Fruit fly (Drosophila melanogaster) whole organism, prepupa: ENCODE measurements around the gene CG15498.

ENCODE experiments used
- Blimp-1 ChIP-seq: fragments of 200-800 bp; sonication (Bioruptor generic); optimal IDR thresholded peaks from 3 replicates; lab custom pipeline; 2017; ENCODE audit warnings: missing biosample characterization, missing genetic modification characterization, mild to moderate bottlenecking, moderate library complexity, missing genetic modification reagents
- CG10631 ChIP-seq: fragments of 200-800 bp; sonication (Bioruptor generic); optimal IDR thresholded peaks from 2 replicates; lab custom pipeline; 2016; ENCODE audit warnings: missing biosample characterization, missing genetic modification characterization
- CG10669 ChIP-seq: fragments of 200-800 bp; sonication (Bioruptor generic); optimal IDR thresholded peaks from 3 replicates; lab custom pipeline; 2018; ENCODE audit warnings: missing biosample characterization, mild to moderate bottlenecking, missing genetic modification characterization, moderate library complexity
- CG15336 ChIP-seq: fragments of 200-800 bp; sonication (Bioruptor generic); IDR thresholded peaks from 2 replicates; pipeline ENCODE4 v1.3.6; 2022; ENCODE audit warnings: missing biosample characterization, missing genetic modification characterization
- CG1621 ChIP-seq: fragments of 200-800 bp; sonication (Bioruptor generic); optimal IDR thresholded peaks from 3 replicates; lab custom pipeline; 2018; ENCODE audit warnings: missing biosample characterization, mild to moderate bottlenecking, missing genetic modification characterization
- CG16779 ChIP-seq: fragments of 200-800 bp; sonication (Bioruptor generic); optimal IDR thresholded peaks from 3 replicates; lab custom pipeline; 2017; ENCODE audit warnings: missing biosample characterization, mild to moderate bottlenecking, missing genetic modification characterization
- CG3032 ChIP-seq: fragments of 200-800 bp; optimal IDR thresholded peaks from 2 replicates; lab custom pipeline; 2019; ENCODE audit warnings: missing biosample characterization, mild to moderate bottlenecking, missing genetic modification characterization, moderate library complexity
- CG31627 ChIP-seq: fragments of 200-800 bp; sonication (Bioruptor generic); optimal IDR thresholded peaks from 3 replicates; lab custom pipeline; 2016; ENCODE audit warnings: missing biosample characterization, missing genetic modification characterization
- CG32006 ChIP-seq: fragments of 200-800 bp; sonication (Bioruptor generic); optimal IDR thresholded peaks from 3 replicates; lab custom pipeline; 2017; ENCODE audit warnings: missing biosample characterization, mild to moderate bottlenecking, missing genetic modification characterization
- CG34406 ChIP-seq: fragments of 200-800 bp; sonication (Bioruptor generic); optimal IDR thresholded peaks from 3 replicates; lab custom pipeline; 2016; ENCODE audit warnings: missing biosample characterization, missing genetic modification characterization
- CG4318 ChIP-seq: fragments of 200-800 bp; sonication (Bioruptor generic); optimal IDR thresholded peaks from 3 replicates; lab custom pipeline; 2017; ENCODE audit warnings: missing biosample characterization, mild to moderate bottlenecking, missing genetic modification characterization
- CG6163 ChIP-seq: fragments of 200-800 bp; sonication (Bioruptor generic); IDR thresholded peaks from 3 replicates; pipeline ENCODE4 v1.3.6; 2022; ENCODE audit warnings: missing biosample characterization, missing genetic modification characterization
- CG6276 ChIP-seq: fragments of 200-800 bp; sonication (Bioruptor generic); optimal IDR thresholded peaks from 2 replicates; lab custom pipeline; 2017; ENCODE audit warnings: missing biosample characterization, mild to moderate bottlenecking, missing genetic modification characterization
- CG6792 ChIP-seq: fragments of 200-800 bp; sonication (Bioruptor generic); optimal IDR thresholded peaks from 3 replicates; lab custom pipeline; 2016; ENCODE audit warnings: missing biosample characterization, missing genetic modification characterization
- CG6808 ChIP-seq: fragments of 200-800 bp; sonication (Bioruptor generic); optimal IDR thresholded peaks from 3 replicates; lab custom pipeline; 2017; ENCODE audit warnings: missing biosample characterization, missing genetic modification characterization, mild to moderate bottlenecking, moderate library complexity, missing genetic modification reagents
- CG7368 ChIP-seq: fragments of 200-800 bp; sonication (Bioruptor generic); optimal IDR thresholded peaks from 3 replicates; lab custom pipeline; 2016; ENCODE audit warnings: missing biosample characterization, missing genetic modification characterization
- CG9139 ChIP-seq: fragments of 200-800 bp; sonication (Bioruptor generic); optimal IDR thresholded peaks from 3 replicates; lab custom pipeline; 2017; ENCODE audit warnings: missing biosample characterization, mild to moderate bottlenecking, missing genetic modification characterization
- Eip78C ChIP-seq: fragments of 200-800 bp; sonication (Bioruptor generic); peaks from one replicate; lab custom pipeline; 2016; ENCODE audit warnings: missing biosample characterization, missing genetic modification characterization
- Ets21C ChIP-seq: fragments of 200-800 bp; sonication (Bioruptor generic); optimal IDR thresholded peaks from 3 replicates; lab custom pipeline; 2016; ENCODE audit warnings: missing biosample characterization, missing genetic modification characterization
- Ets96B ChIP-seq: fragments of 200-800 bp; optimal IDR thresholded peaks from 2 replicates; lab custom pipeline; 2019; ENCODE audit warnings: missing biosample characterization, mild to moderate bottlenecking, missing genetic modification characterization, moderate library complexity
- Gug ChIP-seq: fragments of 200-800 bp; sonication (Bioruptor generic); IDR thresholded peaks from 2 replicates; pipeline ENCODE4 v1.3.6; 2022; ENCODE audit warnings: missing biosample characterization, missing genetic modification characterization
- Hr4 ChIP-seq: fragments of 200-800 bp; sonication (Bioruptor generic); optimal IDR thresholded peaks from 3 replicates; lab custom pipeline; 2016; ENCODE audit warnings: missing biosample characterization, missing genetic modification characterization
- Lpt ChIP-seq: fragments of 200-800 bp; sonication (Bioruptor generic); optimal IDR thresholded peaks from 3 replicates; lab custom pipeline; 2016; ENCODE audit warnings: missing biosample characterization, missing genetic modification characterization
- Met ChIP-seq: fragments of 200-800 bp; sonication (Bioruptor generic); optimal IDR thresholded peaks from 3 replicates; lab custom pipeline; 2016; ENCODE audit warnings: missing biosample characterization, missing genetic modification characterization
- OdsH ChIP-seq: fragments of 200-800 bp; sonication (Bioruptor generic); optimal IDR thresholded peaks from 3 replicates; lab custom pipeline; 2016; ENCODE audit warnings: missing biosample characterization, missing genetic modification characterization
- Smox ChIP-seq: fragments of 200-800 bp; sonication (Bioruptor generic); optimal IDR thresholded peaks from 3 replicates; lab custom pipeline; 2016; ENCODE audit warnings: missing biosample characterization, missing genetic modification characterization
- Sox15 ChIP-seq: fragments of 200-800 bp; sonication (Bioruptor generic); optimal IDR thresholded peaks from 3 replicates; lab custom pipeline; 2016; ENCODE audit warnings: missing biosample characterization, missing genetic modification characterization
- acj6 ChIP-seq: fragments of 200-800 bp; sonication (Bioruptor generic); optimal IDR thresholded peaks from 3 replicates; lab custom pipeline; 2016; ENCODE audit warnings: missing biosample characterization, missing genetic modification characterization
- cyc ChIP-seq: fragments of 200-800 bp; sonication (Bioruptor generic); optimal IDR thresholded peaks from 3 replicates; lab custom pipeline; 2016; ENCODE audit warnings: missing biosample characterization, missing genetic modification characterization
- dac ChIP-seq: fragments of 200-800 bp; sonication (Bioruptor generic); optimal IDR thresholded peaks from 2 replicates; lab custom pipeline; 2017; ENCODE audit warnings: missing biosample characterization, mild to moderate bottlenecking, missing genetic modification characterization
- dsx ChIP-seq: fragments of 200-800 bp; optimal IDR thresholded peaks from 3 replicates; lab custom pipeline; 2019; ENCODE audit warnings: missing biosample characterization, mild to moderate bottlenecking, missing genetic modification characterization, moderate library complexity; ENCODE audit not compliant: poor library complexity, severe bottlenecking
- eg ChIP-seq: fragments of 200-800 bp; sonication (Bioruptor generic); IDR thresholded peaks from 3 replicates; pipeline ENCODE4 v1.3.6; 2022; ENCODE audit warnings: missing biosample characterization, missing genetic modification characterization
- esn ChIP-seq: fragments of 200-800 bp; sonication (Bioruptor generic); optimal IDR thresholded peaks from 2 replicates; lab custom pipeline; 2016; ENCODE audit warnings: missing biosample characterization, mild to moderate bottlenecking, missing genetic modification characterization, moderate library complexity
- fd85E ChIP-seq: fragments of 200-800 bp; sonication (Bioruptor generic); optimal IDR thresholded peaks from 3 replicates; lab custom pipeline; 2016; ENCODE audit warnings: missing biosample characterization, missing genetic modification characterization
- fkh ChIP-seq: fragments of 200-800 bp; sonication (Bioruptor generic); optimal IDR thresholded peaks from 3 replicates; lab custom pipeline; 2017; ENCODE audit warnings: missing biosample characterization, mild to moderate bottlenecking, missing genetic modification characterization, moderate library complexity
- pdm3 ChIP-seq: fragments of 200-800 bp; sonication (Bioruptor generic); optimal IDR thresholded peaks from 3 replicates; lab custom pipeline; 2016; ENCODE audit warnings: missing biosample characterization, missing genetic modification characterization
- salr ChIP-seq, 2 experiments: fragments of 200-800 bp; sonication (Bioruptor generic); optimal IDR thresholded peaks; 3 replicates each; lab custom pipeline; 2016 to 2018; ENCODE audit warnings: missing biosample characterization in 2 of 2, missing genetic modification characterization in 2 of 2, mild to moderate bottlenecking in 1 of 2
- spab ChIP-seq: fragments of 200-800 bp; sonication (Bioruptor generic); optimal IDR thresholded peaks from 2 replicates; lab custom pipeline; 2017; ENCODE audit warnings: missing biosample characterization, mild to moderate bottlenecking, missing genetic modification characterization, missing genetic modification reagents
- ss ChIP-seq, 2 experiments: fragments of 200-800 bp; sonication (Bioruptor generic); optimal IDR thresholded peaks; 2 replicates in 1 of 2; 3 replicates in 1 of 2; lab custom pipeline; 2017 to 2018; ENCODE audit warnings: mild to moderate bottlenecking in 2 of 2, missing biosample characterization in 2 of 2, missing genetic modification characterization in 2 of 2, moderate library complexity in 1 of 2
- svp ChIP-seq: fragments of 200-800 bp; sonication (Bioruptor generic); peaks from one replicate; lab custom pipeline; 2016; ENCODE audit warnings: missing biosample characterization, missing genetic modification characterization
- topi ChIP-seq: fragments of 200-800 bp; sonication (Bioruptor generic); optimal IDR thresholded peaks from 3 replicates; lab custom pipeline; 2016; ENCODE audit warnings: missing biosample characterization, missing genetic modification characterization

CG15498 gene

DNA sequence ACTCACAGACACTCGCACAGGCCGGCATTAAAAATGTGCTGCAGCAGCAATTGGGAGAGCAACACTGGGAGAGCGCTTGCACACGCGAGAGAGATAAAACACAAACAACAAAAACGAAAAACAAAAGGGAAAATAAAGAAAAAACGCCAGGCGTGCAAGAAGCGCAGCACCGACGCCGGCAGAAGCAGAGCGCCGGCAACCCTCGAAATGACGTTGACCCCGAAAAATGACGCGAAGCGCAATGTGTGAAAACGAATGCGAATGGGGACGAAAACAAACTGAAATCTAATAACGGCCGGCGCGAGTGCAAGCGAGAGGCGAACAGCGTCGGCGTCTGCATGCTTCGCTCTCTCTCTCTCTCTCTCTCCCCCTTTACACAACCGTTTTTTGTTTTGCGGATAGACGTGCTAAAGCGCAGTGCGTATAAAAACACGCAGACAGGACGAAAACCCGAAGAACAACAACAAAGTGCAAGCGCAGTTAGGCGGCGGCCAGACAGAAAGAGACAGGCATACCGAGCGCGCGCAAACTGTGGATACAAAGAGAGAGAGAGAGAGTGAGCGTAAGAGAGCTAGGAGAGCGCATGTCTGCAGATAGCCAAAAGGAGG lies 36.4 kb upstream of the CG15498 start (continued):
- peak; percentile 34 for TF ChIP-seq CG10631 (GFP tag; lab: Kevin White, UChicago)
- peak; percentile 12 for TF ChIP-seq esn (GFP tag; lab: Kevin White, UChicago)
- no peak for TF ChIP-seq CG4318 (GFP tag; lab: Kevin White, UChicago)
- peak; percentile 59 for TF ChIP-seq pdm3 (GFP tag; lab: Kevin White, UChicago)
- TF ChIP-seq Lpt (GFP tag; lab: Kevin White, UChicago), result peak; percentile 87
- TF ChIP-seq CG15336 (GFP tag; lab: Robert Waterston, UW), result no peak
- peak; percentile 94 for TF ChIP-seq dsx (GFP tag; lab: Kevin White, UChicago)
- TF ChIP-seq dac (GFP tag; lab: Kevin White, UChicago), result peak; percentile 64
- peak; percentile 92 for TF ChIP-seq CG1621 (tag; lab: Kevin White, UChicago)
- TF ChIP-seq Ets21C (GFP tag; lab: Kevin White, UChicago), result no peak
- TF ChIP-seq CG34406, result peak; percentile 69
- TF ChIP-seq CG6163 (GFP tag; lab: Robert Waterston, UW), result no peak
- TF ChIP-seq CG6792 (GFP tag; lab: Kevin White, UChicago), result peak; percentile 16
- peak; percentile 88 for TF ChIP-seq CG3032 (tag; lab: Kevin White, UChicago)

- TF ChIP-seq ss (GFP tag; optimal IDR thresholded peaks at IDR 0.05; lab: Kevin White, UChicago) (peak in 1 of 2 experiments; percentile 31), eg (GFP tag; lab: Robert Waterston, UW) (peak; percentile 64), CG7368 (GFP tag; lab: Kevin White, UChicago) (no peak), Lpt (GFP tag; lab: Kevin White, UChicago) (peak; percentile 13), Gug (GFP tag; lab: Robert Waterston, UW) (no peak), svp (peak; percentile 82), fd85E (GFP tag; lab: Kevin White, UChicago) (no peak)
- TF ChIP-seq, all 60 proteins: peak for 4
Measured at dm6 chr3R:21604564-21604963, 35.6 kb upstream of the CG15498 start.

DNA sequence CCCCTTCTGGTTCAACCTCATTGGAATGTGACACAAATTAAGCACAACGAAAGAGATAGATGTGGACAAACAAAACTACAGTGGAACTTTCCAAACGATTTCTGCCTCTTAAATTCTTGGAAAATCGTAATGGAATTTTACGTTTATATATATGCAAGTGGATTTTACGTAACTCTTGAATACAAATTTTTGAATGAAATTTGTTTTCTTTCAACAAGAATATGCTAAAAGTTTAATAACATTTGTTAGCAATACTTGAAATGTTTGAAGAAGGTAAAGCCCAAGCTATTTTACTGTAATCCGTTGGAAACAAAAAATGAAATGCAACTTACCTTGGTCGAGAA lies 33.7 kb upstream of the CG15498 start:
- TF ChIP-seq Hr4 (GFP tag; lab: Kevin White, UChicago) (peak; percentile 30), Ets21C (GFP tag; lab: Kevin White, UChicago) (no peak), CG16779 (no peak), CG6792 (GFP tag; lab: Kevin White, UChicago) (no peak), CG6276 (GFP tag; lab: Kevin White, UChicago) (no peak), CG32006 (GFP tag; lab: Kevin White, UChicago) (peak; percentile 41), Eip78C (GFP tag; lab: Kevin White, UChicago) (peak; percentile 2), Ets96B (no peak), Smox (GFP tag; lab: Kevin White, UChicago) (no peak)

DNA sequence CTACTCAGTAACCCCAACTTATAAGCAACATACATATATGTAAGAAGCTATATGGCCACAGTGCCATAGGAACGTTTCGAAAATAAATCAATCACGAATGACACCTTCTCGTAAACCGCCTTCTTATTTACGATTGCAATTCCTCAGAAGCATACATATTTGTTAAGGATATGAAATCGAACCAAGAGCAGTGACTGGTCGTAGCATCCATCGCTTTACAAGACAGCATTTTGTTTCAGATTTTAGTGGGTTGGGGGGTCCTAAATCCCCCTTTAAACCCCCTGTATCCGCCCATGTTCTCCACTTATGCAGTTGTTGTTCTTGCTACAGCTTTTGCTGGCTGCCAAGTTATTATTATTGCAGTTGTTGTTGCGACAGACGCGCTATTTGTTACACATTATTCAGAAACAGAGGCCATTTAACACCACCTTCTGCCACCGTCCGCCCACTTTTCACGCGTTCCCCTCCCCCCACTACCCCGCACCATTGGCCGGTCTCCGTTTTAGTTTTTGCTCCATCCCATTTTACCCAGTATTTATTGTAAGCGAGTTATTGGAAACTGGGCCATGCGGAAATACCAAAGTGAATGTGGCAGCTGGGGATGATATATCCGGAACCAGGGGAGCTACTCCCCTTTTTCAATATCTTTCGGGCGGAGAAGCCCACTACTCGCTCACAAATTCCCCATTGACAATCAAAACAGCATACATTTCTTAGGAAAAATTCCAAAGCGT lies 33.2 kb upstream of the CG15498 start:
- TF ChIP-seq Hr4 (GFP tag; lab: Kevin White, UChicago) (peak; percentile 39), spab (no peak), CG31627 (no peak), Lpt (GFP tag; lab: Kevin White, UChicago) (no peak), topi (no peak), CG10669 (no peak), CG34406 (no peak), OdsH (GFP tag; lab: Kevin White, UChicago) (peak; percentile 11), eg (GFP tag; lab: Robert Waterston, UW) (peak; percentile 52; the same call in 2 of the 3 replicates), CG6808 (no peak), Sox15 (GFP tag; lab: Kevin White, UChicago) (no peak), pdm3 (GFP tag; lab: Kevin White, UChicago) (peak; percentile 13), CG9139 (no peak), CG15336 (GFP tag; lab: Robert Waterston, UW) (peak; percentile 44; the same call in 1 of the 2 replicates), Eip78C (GFP tag; lab: Kevin White, UChicago) (peak; percentile 24), CG7368 (GFP tag; lab: Kevin White, UChicago) (no peak), esn (GFP tag; lab: Kevin White, UChicago) (no peak), fd85E (GFP tag; lab: Kevin White, UChicago) (no peak), Blimp-1 (GFP tag; lab: Kevin White, UChicago) (no peak), cyc (GFP tag; lab: Kevin White, UChicago) (no peak), CG16779 (no peak), salr (GFP tag; optimal IDR thresholded peaks at IDR 0.05; lab: Kevin White, UChicago) (peak in 1 of 2 experiments; percentile 18), Smox (GFP tag; lab: Kevin White, UChicago) (no peak), CG6163 (GFP tag; lab: Robert Waterston, UW) (0 out of 3 replicates have a peak, but pooled peaks have one; percentile 32), fkh (GFP tag; lab: Kevin White, UChicago) (no peak), acj6 (GFP tag; lab: Kevin White, UChicago) (no peak), Met (no peak), Ets21C (GFP tag; lab: Kevin White, UChicago) (no peak)
